Fruit fly (Drosophila melanogaster) whole organism, prepupa: Measurements from ENCODE around the gene CG31406.

Experiments used
- CG4318 ChIP-seq: fragments of 200-800 bp; sonication (Bioruptor generic); optimal IDR thresholded peaks from 3 replicates; lab custom pipeline; 2017; ENCODE audit warnings: missing biosample characterization, mild to moderate bottlenecking, missing genetic modification characterization
- CG6854 ChIP-seq: fragments of 200-800 bp; sonication (Bioruptor generic); optimal IDR thresholded peaks from 2 replicates; lab custom pipeline; 2017; ENCODE audit warnings: missing biosample characterization, mild to moderate bottlenecking, missing genetic modification characterization
- Gug ChIP-seq: fragments of 200-800 bp; sonication (Bioruptor generic); IDR thresholded peaks from 2 replicates; pipeline ENCODE4 v1.3.6; 2022; ENCODE audit warnings: missing biosample characterization, missing genetic modification characterization
- Sox14 ChIP-seq: fragments of 200-800 bp; sonication (Bioruptor generic); optimal IDR thresholded peaks from 3 replicates; lab custom pipeline; 2016; ENCODE audit warnings: missing biosample characterization, missing genetic modification characterization

DNA sequence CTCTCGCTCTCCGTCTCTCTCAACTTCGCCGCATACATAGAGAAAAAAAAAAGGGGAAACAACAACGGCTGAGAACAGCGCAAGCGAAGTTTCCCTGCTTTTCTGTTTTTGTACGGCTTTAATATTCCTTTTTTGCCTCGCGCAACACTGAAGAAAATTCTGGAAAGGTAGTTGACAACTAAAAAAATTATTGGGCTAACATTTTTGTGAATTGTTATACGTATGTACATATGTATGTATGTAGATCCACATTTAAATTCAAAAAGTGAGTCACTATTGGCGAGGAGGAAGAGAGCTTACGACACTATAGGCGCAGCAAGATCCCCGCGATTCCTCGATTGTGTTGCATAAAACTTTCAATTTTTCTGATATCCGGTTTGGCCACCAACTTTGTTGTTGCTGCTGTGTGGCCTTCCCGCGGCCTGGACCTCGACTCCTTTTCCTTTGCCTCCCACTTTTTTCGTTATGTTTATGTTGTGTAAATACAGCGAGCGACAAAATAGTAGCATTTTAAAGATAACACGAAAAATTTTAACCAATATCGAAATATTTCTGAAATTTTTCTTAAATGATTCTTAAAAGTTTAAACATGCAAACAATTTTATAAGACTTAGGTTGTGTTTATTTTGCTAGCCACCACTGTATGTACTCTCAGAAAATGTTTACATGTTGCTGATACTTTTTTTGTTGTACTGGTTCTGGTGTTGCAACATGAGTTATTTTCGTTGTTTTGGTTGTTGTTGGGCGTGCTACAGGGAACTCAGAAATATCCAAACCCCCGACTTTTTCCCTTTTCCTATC lies 8.2 kb downstream of the CG31406 start:
- TF ChIP-seq CG6854 = peak; percentile 90
- TF ChIP-seq Sox14 (GFP tag; lab: Kevin White, UChicago) = peak; percentile 94
- TF ChIP-seq CG4318 = peak; percentile 76
- no peak for TF ChIP-seq Gug (GFP tag; lab: Robert Waterston, UW)
